Worm (Caenorhabditis elegans): ENCODE results near the gene scl-14.

Gene scl-14

ce11 chrIV:13165181-13165580, at the start of gene scl-14:
scl-14 (plus strand) TSS chrIV:13165481.
- TF ChIP-seq nhr-12 (tag; optimal IDR thresholded peaks at IDR 0.05): no peak
- TF ChIP-seq ces-1 (GFP tag; optimal IDR thresholded peaks at IDR 0.05): no peak
- no peak for TF ChIP-seq lin-32 (GFP tag; optimal IDR thresholded peaks at IDR 0.05)
- TF ChIP-seq zip-8 (tag; optimal IDR thresholded peaks at IDR 0.05): no peak
- TF ChIP-seq mls-2 (tag; optimal IDR thresholded peaks at IDR 0.05): no peak
- TF ChIP-seq nhr-76 (tag; optimal IDR thresholded peaks at IDR 0.05): no peak
- no peak for TF ChIP-seq bed-3 (GFP tag; optimal IDR thresholded peaks at IDR 0.05)
- TF ChIP-seq nhr-2 (tag; optimal IDR thresholded peaks at IDR 0.05): no peak
- no peak for TF ChIP-seq pha-4 (tag; optimal IDR thresholded peaks at IDR 0.05)
- no peak for TF ChIP-seq blmp-1 (tag; optimal IDR thresholded peaks at IDR 0.05)
- no peak for TF ChIP-seq mep-1 (tag; optimal IDR thresholded peaks at IDR 0.05)

- TF ChIP-seq nhr-2 (tag; optimal IDR thresholded peaks at IDR 0.05) (peak; percentile 59), cnd-1 (tag; optimal IDR thresholded peaks at IDR 0.05) (peak; percentile 51), nhr-237 (tag; optimal IDR thresholded peaks at IDR 0.05) (no peak), ceh-39 (tag; optimal IDR thresholded peaks at IDR 0.05) (no peak), lsy-2 (tag; optimal IDR thresholded peaks at IDR 0.05) (no peak), unc-62 (GFP tag; optimal IDR thresholded peaks at IDR 0.05) (peak; percentile 3), zip-8 (tag; optimal IDR thresholded peaks at IDR 0.05) (peak; percentile 60), unc-39 (tag; optimal IDR thresholded peaks at IDR 0.05) (no peak)
These were observed 48.6 kb upstream of the scl-14 start for ce11 chrIV:13116679-13117078.

ce11 chrIV:13118794-13119193, 46.5 kb upstream of the scl-14 start, which contains the start of gene unc-30:
unc-30 (plus strand) TSS chrIV:13118977.
- TF ChIP-seq sptf-1 (tag; optimal IDR thresholded peaks at IDR 0.05): no peak
- peak; percentile 58 for TF ChIP-seq lsy-2 (tag; optimal IDR thresholded peaks at IDR 0.05)

ce11 chrIV:13121396-13121795, 43.9 kb upstream of the scl-14 start:
- no peak for TF ChIP-seq ceh-43 (GFP tag; optimal IDR thresholded peaks at IDR 0.05)
- TF ChIP-seq elt-1 (tag; optimal IDR thresholded peaks at IDR 0.05; ENCODE audit: borderline replicate concordance, insufficient read depth): no peak
- TF ChIP-seq ceh-83 (GFP tag; optimal IDR thresholded peaks at IDR 0.05): no peak
- peak; percentile 57 for TF ChIP-seq cnd-1 (tag; optimal IDR thresholded peaks at IDR 0.05)
- no peak for TF ChIP-seq lin-13 (tag; optimal IDR thresholded peaks at IDR 0.05)
- TF ChIP-seq ces-1 (GFP tag; optimal IDR thresholded peaks at IDR 0.05): peak; percentile 67

- TF ChIP-seq zip-8 (tag; optimal IDR thresholded peaks at IDR 0.05) (no peak), hlh-1 (tag; optimal IDR thresholded peaks at IDR 0.05) (peak; percentile 92), unc-62 (GFP tag; optimal IDR thresholded peaks at IDR 0.05) (peak; percentile 17)
These were observed 39.3 kb upstream of the scl-14 start for ce11 chrIV:13125999-13126398.

- TF ChIP-seq ces-1 (GFP tag; optimal IDR thresholded peaks at IDR 0.05) (peak; percentile 55), sptf-1 (tag; optimal IDR thresholded peaks at IDR 0.05) (no peak)
These were observed 37.6 kb upstream of the scl-14 start for ce11 chrIV:13127720-13128119.

- TF ChIP-seq mab-5 (tag; optimal IDR thresholded peaks at IDR 0.05) (no peak), snpc-4 (tag; optimal IDR thresholded peaks at IDR 0.05) (no peak), ceh-39 (tag; optimal IDR thresholded peaks at IDR 0.05) (no peak), unc-39 (tag; optimal IDR thresholded peaks at IDR 0.05) (no peak), M03D4.4 (tag; optimal IDR thresholded peaks at IDR 0.05) (no peak), drap-1 (GFP tag; optimal IDR thresholded peaks at IDR 0.05) (no peak), nhr-12 (tag; optimal IDR thresholded peaks at IDR 0.05) (no peak), ham-2 (GFP tag; optimal IDR thresholded peaks at IDR 0.05) (no peak), nhr-28 (tag; optimal IDR thresholded peaks at IDR 0.05) (no peak), lin-32 (GFP tag; optimal IDR thresholded peaks at IDR 0.05) (no peak), pha-4 (tag; optimal IDR thresholded peaks at IDR 0.05) (no peak), elt-1 (tag; optimal IDR thresholded peaks at IDR 0.05; ENCODE audit: borderline replicate concordance, insufficient read depth) (no peak), elt-3 (tag; optimal IDR thresholded peaks at IDR 0.05) (no peak), sptf-1 (tag; optimal IDR thresholded peaks at IDR 0.05) (no peak), unc-120 (tag; optimal IDR thresholded peaks at IDR 0.05; ENCODE audit: poor library complexity, severe bottlenecking) (no peak), mep-1 (tag; optimal IDR thresholded peaks at IDR 0.05) (no peak)
These were observed 23.0 kb upstream of the scl-14 start, which contains the start of gene spe-43 for ce11 chrIV:13142254-13142653. spe-43 (minus strand) TSS chrIV:13142354.

Measured in whole organism, mixed stage, embryonic.